Worm (Caenorhabditis elegans) whole organism, late embryonic: Measurements from ENCODE around the gene F11G11.5.

Experiments used
- F13H6.1 ChIP-seq: sonication (generic microtip); optimal IDR thresholded peaks from 2 replicates; lab custom pipeline; 2016; ENCODE audit warnings: missing genetic modification characterization, missing compliant biosample characterization
- K02D7.2 ChIP-seq: sonication (generic microtip); optimal IDR thresholded peaks from 2 replicates; lab custom pipeline; 2017; ENCODE audit warnings: mild to moderate bottlenecking, missing genetic modification characterization, missing compliant biosample characterization
- T23F11.4 ChIP-seq: fragments of 200-800 bp; sonication (Bioruptor generic); optimal IDR thresholded peaks from 2 replicates; lab custom pipeline; 2018; ENCODE audit warnings: mild to moderate bottlenecking, missing genetic modification characterization, missing compliant biosample characterization
- nhr-11 ChIP-seq: fragments of 150-350 bp; optimal IDR thresholded peaks from 2 replicates; lab custom pipeline; 2014; ENCODE audit warnings: missing biosample characterization, missing genetic modification characterization
- pat-9 ChIP-seq: fragments of 200-800 bp; sonication (Bioruptor generic); optimal IDR thresholded peaks from 2 replicates; lab custom pipeline; 2018; ENCODE audit warnings: mild to moderate bottlenecking, missing genetic modification characterization, moderate library complexity, missing compliant biosample characterization
- pha-4 ChIP-seq: fragments of 150-350 bp; optimal IDR thresholded peaks from 2 replicates; lab custom pipeline; 2018; ENCODE audit warnings: missing biosample characterization, missing genetic modification reagents, missing genetic modification characterization
- pqm-1 ChIP-seq: sonication (generic microtip); optimal IDR thresholded peaks from 2 replicates; lab custom pipeline; 2016; ENCODE audit warnings: missing genetic modification characterization, missing compliant biosample characterization
- tbx-2 ChIP-seq: sonication (generic microtip); optimal IDR thresholded peaks from 2 replicates; lab custom pipeline; 2016; ENCODE audit warnings: missing genetic modification characterization, missing compliant biosample characterization

ce11 chrII:4908160-4908559, 50.4 kb downstream of the F11G11.5 start:
- TF ChIP-seq pha-4 (tag; lab: Kevin White, UChicago) (no peak), F13H6.1 (tag; lab: Kevin White, UChicago) (no peak), pqm-1 (tag; lab: Kevin White, UChicago) (no peak), K02D7.2 (tag; lab: Kevin White, UChicago) (no peak), nhr-11 (no peak), pat-9 (no peak), T23F11.4 (GFP tag; lab: Kevin White, UChicago) (no peak), tbx-2 (tag; lab: Kevin White, UChicago) (no peak)
